Worm (Caenorhabditis elegans) whole organism, dauer: ENCODE results near the gene T08G3.6.

Experiments used
- unc-62 ChIP-seq: sonication (generic microtip); optimal IDR thresholded peaks from 2 replicates; lab custom pipeline; 2017; ENCODE audit warnings: missing biosample characterization, missing genetic modification reagents, missing genetic modification characterization

T08G3.6 gene

DNA sequence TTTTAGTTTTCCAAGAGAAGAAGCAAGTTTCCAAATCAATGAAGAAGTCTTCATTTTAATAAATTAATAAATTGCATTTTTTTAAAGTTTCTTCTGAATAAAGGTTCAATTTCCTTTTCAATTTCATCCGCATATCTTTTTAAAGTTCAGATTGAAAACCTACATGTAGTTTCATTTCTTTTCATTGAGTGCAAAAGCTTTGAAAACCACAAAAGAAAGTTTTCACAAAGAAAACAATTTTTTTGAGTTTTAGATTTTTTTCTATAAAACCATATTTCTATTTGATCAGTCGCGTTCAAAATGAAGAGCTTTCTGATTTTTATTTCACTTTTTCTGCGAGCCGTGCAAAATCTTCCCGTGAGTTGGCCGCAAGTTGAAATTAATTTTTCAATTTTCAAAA is at the start of gene T08G3.6:
TSS of gene T08G3.6 (plus strand) at position 301 of the 400 bp plus-strand sequence.
- no peak for TF ChIP-seq unc-62 (GFP tag; lab: Kevin White, UChicago)

DNA sequence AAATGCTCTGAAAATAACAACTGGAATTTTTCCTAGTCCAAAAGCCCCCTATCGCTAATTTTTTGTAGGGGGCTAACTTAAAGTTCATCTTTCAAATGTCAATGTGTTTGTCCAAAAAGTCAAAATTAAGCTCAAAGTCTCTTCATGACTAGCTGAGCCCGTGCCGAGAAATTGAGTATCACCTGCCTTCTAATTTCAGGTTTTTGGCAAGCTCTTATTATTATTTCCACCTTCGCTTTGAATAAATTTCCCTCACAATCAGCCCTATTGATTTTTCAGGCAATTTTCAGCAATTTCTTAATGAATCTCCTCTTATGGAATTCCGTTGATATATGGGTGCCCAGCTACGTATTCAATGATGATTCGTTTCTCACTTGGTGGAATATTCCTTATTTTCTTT is 46.4 kb upstream of the T08G3.6 start, which contains the start of gene sre-36:
TSS of gene sre-36 (plus strand) at position 301 of the 400 bp plus-strand sequence.
- no peak for TF ChIP-seq unc-62 (GFP tag; lab: Kevin White, UChicago)

DNA sequence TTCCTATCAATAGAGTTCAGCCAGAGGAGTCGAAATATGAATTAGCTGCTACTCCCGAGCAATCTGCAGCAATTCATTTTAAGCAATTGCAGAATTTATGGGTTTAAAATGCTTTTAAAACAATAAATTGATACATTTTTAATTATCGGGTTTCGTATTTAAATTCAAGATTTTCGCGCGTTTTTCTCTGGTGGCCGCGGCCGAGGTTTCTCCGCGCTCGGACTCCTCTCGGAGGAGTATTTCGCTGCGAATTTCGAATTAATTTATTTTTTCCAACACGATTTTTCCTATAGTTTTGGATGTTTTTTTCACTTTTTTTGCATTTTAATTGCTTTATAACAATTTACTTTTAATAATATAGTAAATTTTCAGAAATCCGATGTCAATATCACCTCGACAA is 44.3 kb upstream of the T08G3.6 start, which contains the start of gene F13A7.14:
TSS of gene F13A7.14 (plus strand) at position 373 of the 400 bp plus-strand sequence.
- no peak for TF ChIP-seq unc-62 (GFP tag; lab: Kevin White, UChicago)

DNA sequence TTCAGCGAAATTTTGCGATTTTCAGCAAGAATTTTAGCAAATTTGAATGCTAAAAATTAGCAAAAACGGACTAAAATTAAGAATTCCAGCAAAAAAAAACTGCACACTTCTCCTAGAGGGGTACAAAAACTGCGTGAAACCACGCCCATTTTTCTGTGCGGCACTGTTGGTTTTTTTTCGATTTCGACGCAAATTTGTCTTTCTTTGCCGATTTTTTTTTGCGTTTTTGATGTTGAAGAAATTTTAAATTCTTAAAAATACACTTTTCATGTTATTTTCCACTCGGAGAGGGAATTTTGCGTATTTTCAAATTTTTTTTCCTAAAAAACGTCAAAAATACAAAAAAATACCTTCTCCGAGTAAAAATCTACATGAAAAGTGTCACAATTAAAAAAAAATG is 41.8 kb upstream of the T08G3.6 start, which contains the start of gene syp-1:
TSS of gene syp-1 (plus strand) at position 301 of the 400 bp plus-strand sequence.
- TF ChIP-seq unc-62 (GFP tag; lab: Kevin White, UChicago) = no peak

DNA sequence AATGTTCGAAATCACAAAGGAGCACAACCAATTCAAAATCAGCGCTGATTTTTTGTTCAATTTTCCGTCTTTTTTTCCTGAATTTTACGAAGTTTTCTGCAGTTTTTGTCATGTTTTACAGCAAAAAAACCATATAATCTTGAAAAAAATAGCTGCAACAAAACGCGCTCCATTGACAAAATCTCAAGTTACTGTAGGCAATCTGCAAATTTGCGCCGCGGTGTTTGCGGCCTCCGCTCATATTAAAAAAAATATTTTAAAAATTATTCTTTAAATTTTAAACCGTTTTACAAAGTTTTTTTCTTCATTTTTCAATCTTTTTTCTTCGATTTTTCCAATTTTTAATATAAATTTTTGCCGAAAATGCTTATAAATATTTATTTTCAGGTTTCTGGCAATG is 40.4 kb upstream of the T08G3.6 start:
- TF ChIP-seq unc-62 (GFP tag; lab: Kevin White, UChicago) = no peak

DNA sequence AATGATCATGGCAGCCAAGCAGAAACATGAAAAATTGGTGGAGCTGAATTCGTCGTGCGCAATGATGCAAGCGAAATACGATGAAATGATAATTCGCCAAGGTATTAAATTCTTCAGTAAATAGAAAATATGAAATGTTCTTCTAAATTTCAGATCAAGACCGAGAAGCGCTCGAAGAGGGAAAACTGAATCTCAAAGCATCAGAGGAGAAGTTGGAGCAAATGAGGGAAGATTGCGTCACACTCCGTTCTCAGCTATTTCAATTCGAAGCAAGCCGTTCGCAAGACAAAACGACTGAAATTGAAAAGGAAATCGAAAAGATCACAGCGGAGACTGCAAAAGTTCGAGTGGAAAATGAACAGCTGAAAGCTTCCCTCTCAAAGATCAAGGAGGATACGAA is 39.4 kb upstream of the T08G3.6 start:
- TF ChIP-seq unc-62 (GFP tag; lab: Kevin White, UChicago) = no peak

DNA sequence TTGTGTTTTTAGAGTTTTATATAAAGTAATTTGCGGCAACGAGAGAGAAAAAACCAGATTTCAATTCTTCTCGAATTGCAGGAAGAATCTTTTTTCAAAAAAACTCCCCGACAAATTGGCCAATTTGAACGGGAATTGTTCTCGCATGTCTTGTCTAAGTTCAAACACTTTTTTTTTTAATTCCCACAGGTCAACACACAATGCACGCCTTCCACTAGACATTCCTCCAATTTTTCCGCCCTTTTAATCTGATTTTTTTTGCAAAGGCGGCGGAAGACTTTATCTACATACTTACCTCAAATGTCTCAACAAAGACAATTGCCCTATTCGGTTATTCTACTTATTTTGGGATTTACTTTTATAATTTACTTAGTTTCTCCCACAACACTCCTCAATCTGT is 38.1 kb upstream of the T08G3.6 start, which contains the start of gene F26D2.3:
TSS of gene F26D2.3 (plus strand) at position 301 of the 400 bp plus-strand sequence.
- TF ChIP-seq unc-62 (GFP tag; lab: Kevin White, UChicago) = no peak

DNA sequence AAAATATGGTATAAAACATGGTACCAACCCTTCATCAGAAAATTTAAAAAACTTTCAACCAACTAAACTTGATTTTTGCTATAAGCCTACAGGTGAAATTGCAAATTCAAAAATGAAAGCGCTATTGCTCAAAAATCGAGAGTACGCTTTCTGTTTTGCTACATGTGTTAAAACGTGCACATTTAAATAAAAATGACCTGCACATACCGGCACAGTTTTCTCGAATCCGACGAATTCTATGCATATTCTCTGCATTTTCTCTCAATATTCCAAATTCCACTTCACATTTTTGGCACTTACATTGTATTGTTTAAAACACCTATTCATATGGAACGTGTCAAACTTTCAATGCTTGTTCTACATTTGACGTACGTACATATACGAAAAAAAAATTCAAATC is 35.3 kb upstream of the T08G3.6 start, which contains the start of gene srh-145:
TSS of gene srh-145 (plus strand) at position 193 of the 400 bp plus-strand sequence.
- TF ChIP-seq unc-62 (GFP tag; lab: Kevin White, UChicago) = no peak

DNA sequence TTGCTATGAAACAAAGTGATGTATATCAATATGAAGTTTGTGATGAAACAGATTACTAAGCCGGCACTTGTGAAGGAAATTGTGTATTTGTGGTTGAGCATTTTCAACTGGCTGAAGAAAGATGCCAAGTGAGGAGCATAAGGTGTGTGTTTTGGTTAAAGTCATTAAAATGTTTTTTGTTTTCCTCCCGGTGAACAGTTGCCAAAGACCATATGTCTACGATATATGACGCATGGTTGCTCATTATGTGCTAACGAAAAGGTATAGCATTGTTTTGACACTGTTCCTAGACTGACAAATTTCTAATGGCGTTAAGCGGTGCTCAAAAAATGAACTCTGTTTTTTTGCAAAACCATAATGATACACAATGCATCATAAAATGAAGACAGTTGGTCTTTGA is 28.8 kb upstream of the T08G3.6 start, which contains the start of gene str-55:
TSS of gene str-55 (minus strand) at position 101 of the 400 bp plus-strand sequence.
- no peak for TF ChIP-seq unc-62 (GFP tag; lab: Kevin White, UChicago)

DNA sequence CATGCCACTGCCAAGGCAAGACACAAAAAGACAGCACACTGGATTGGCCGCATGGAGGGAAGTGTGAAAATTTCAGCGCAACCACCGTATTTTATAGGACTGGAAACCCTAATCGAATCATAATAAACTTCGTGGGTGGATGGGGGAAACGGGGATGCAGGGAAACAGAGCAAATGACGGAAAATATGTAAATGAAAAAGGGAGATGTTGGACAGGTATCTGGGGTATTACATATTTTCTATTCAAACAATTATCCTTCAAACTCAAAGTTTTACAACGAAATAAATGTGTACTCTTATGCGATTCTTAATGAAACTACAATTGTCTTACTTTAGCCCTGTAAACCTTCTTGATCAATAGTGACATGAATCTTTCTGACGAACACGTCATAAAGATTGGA is 26.0 kb upstream of the T08G3.6 start, which contains the start of gene F26D2.16:
TSS of gene F26D2.16 (minus strand) at position 101 of the 400 bp plus-strand sequence.
- TF ChIP-seq unc-62 (GFP tag; lab: Kevin White, UChicago) = no peak

DNA sequence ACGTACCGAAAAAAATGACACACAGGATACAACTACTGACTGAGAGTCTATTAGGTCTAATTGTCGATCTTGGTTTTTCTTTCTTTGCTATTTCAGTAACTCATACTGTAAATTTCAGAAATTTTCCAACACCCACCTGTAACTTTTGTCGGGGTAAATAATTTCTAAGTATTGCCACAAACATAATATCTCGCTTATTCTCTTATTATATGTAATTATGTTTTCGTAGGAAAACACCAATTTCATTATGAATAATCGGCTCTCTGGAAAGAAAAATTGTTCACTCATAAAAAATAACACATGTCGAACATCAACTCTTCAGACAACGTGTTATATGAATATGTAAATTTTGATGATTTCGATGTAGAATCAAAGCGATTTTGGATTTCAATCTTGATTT is 25.1 kb upstream of the T08G3.6 start, which contains the start of gene srw-48:
TSS of gene srw-48 (plus strand) at position 301 of the 400 bp plus-strand sequence.
- no peak for TF ChIP-seq unc-62 (GFP tag; lab: Kevin White, UChicago)

DNA sequence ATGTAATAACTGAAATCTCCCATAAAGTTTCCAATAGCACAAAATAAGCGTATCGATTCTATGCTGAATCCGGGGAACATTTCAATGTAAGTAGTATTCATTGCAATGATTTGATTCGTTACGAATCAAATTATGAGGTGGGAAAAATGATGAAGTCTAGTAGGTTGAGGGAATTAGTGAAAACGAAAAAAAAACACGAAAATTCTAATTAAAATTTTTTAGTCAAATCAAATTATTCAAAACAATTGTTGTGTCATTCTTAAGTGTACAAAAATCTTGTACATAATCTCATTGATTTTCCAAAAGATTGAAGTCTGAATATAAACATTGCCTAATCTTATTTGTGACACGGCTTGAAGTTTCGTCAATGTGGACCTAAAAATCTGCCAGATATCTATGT is 21.3 kb upstream of the T08G3.6 start, which contains the start of gene srw-29:
TSS of gene srw-29 (minus strand) at position 101 of the 400 bp plus-strand sequence.
- TF ChIP-seq unc-62 (GFP tag; lab: Kevin White, UChicago) = no peak

DNA sequence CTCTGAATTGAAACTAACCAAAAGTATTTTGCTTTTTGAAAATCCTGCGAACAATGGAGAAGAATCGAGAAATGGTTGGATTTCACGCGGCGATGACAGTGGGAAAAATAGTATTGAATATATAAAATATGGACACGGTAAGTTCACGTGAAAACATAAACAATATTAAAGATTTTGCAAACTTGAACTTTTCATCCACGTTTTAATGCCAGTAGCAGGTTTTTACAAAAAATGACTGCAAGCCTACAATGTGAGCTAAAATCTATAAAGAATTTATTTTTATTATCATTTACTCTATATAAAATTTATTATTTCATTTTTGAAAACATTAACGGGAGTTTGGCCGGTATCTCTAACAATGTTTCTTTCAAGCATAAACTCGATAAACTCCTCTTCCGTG is 16.3 kb upstream of the T08G3.6 start, which contains the start of gene F26D2.10:
TSS of gene F26D2.10 (minus strand) at position 101 of the 400 bp plus-strand sequence.
- TF ChIP-seq unc-62 (GFP tag; lab: Kevin White, UChicago) = no peak

DNA sequence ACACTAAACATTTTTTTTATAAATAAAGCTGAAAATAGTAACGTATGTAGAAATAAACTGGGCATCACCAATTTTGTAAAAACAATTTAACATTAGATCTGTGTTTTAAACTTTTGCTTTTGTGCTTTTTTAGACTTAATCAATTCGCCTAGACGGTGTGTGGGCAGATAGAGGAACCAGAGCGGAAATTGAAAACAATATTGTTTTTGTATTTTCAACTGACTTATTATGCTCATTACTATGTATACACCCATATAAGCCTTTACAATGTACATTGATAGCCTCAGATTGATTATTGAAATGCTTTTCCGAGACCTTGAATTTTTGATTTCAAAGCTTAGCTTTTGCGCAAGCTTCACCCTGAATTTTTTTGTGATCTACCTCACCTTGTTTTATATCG is 15.8 kb upstream of the T08G3.6 start, which contains the start of gene str-73:
TSS of gene str-73 (plus strand) at position 301 of the 400 bp plus-strand sequence.
- TF ChIP-seq unc-62 (GFP tag; lab: Kevin White, UChicago) = no peak

DNA sequence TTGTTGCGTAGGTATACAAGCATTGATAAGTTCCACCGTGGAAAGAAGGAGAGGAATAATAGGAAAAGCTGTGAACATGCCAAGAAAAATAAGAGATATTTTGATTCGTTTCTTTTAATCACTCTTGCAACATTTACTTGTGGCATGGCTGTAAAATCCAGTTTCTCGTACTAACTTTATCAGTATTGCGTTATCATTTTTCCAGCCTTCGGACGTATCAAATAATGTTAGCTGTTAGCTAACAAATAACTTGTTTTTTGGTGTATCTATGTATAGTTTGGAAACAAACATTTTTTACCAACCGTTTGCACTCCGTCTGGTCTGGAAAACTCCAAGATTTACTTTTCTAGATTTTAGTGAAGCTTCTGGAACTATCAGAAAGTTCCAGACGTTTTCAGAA is 12.3 kb upstream of the T08G3.6 start, which contains the start of gene clec-234:
TSS of gene clec-234 (minus strand) at position 101 of the 400 bp plus-strand sequence.
- no peak for TF ChIP-seq unc-62 (GFP tag; lab: Kevin White, UChicago)

DNA sequence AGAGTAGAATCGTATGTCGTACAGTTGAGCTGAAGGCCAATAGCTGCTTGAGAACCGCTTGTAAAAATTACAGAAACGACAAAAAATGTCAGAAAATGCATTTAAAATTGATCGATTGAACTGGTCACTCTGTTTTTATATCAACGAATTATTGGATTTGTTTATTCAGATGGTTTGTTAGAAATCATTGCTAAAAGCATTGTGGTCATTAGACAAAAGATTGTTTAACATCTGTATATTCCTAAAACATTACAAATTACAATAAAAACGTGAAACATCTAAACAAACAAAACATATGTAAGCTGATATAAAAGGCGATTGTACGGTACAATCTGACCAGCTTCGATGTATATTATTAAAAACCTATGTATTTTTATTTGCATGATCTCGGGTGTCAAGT is 10.3 kb upstream of the T08G3.6 start, which contains the start of the genes F26D2.13 and F26D2.14:
TSS of gene F26D2.13 (minus strand) at position 101 of the 400 bp plus-strand sequence.
TSS of gene F26D2.14 (plus strand) at position 346 of the 400 bp plus-strand sequence.
- TF ChIP-seq unc-62 (GFP tag; lab: Kevin White, UChicago) = no peak
